Fruit fly (Drosophila melanogaster) whole organism, embryonic: ENCODE results near the gene Kpc1.

Experiments
- Antp ChIP-seq: fragments of 200-800 bp; sonication (Bioruptor generic); optimal IDR thresholded peaks from 3 replicates; lab custom pipeline; 2016; ENCODE audit warnings: missing biosample characterization, missing genetic modification characterization
- CG10267 ChIP-seq: fragments of 200-800 bp; sonication (Bioruptor generic); optimal IDR thresholded peaks from 2 replicates; lab custom pipeline; 2018; ENCODE audit warnings: missing biosample characterization, mild to moderate bottlenecking, missing genetic modification characterization, moderate library complexity
- CG10274 ChIP-seq: fragments of 200-800 bp; sonication (Bioruptor generic); optimal IDR thresholded peaks from 3 replicates; lab custom pipeline; 2017; ENCODE audit warnings: missing biosample characterization, mild to moderate bottlenecking, missing genetic modification characterization
- CG10321 ChIP-seq: fragments of 200-800 bp; sonication (Bioruptor generic); IDR thresholded peaks from 2 replicates; pipeline ENCODE4 v1.3.6; 2022; ENCODE audit warnings: missing biosample characterization, missing genetic modification characterization
- CG10543 ChIP-seq: fragments of 200-800 bp; sonication (Bioruptor generic); optimal IDR thresholded peaks from 3 replicates; lab custom pipeline; 2017; ENCODE audit warnings: missing biosample characterization, mild to moderate bottlenecking, missing genetic modification characterization, moderate library complexity
- CG11695 ChIP-seq: fragments of 200-800 bp; sonication (Bioruptor generic); IDR thresholded peaks from 3 replicates; pipeline ENCODE4 v1.3.6; 2022; ENCODE audit warnings: missing biosample characterization, missing genetic modification characterization
- CG12155 ChIP-seq: fragments of 200-800 bp; sonication (Bioruptor generic); optimal IDR thresholded peaks from 3 replicates; lab custom pipeline; 2016; ENCODE audit warnings: missing biosample characterization, missing genetic modification characterization
- CG13775 ChIP-seq: fragments of 200-800 bp; sonication (Bioruptor generic); optimal IDR thresholded peaks from 3 replicates; lab custom pipeline; 2017; ENCODE audit warnings: missing biosample characterization, mild to moderate bottlenecking, missing genetic modification characterization
- CG15601 ChIP-seq: fragments of 200-800 bp; sonication (Bioruptor generic); optimal IDR thresholded peaks from 3 replicates; lab custom pipeline; 2019; ENCODE audit warnings: missing biosample characterization, mild to moderate bottlenecking, missing genetic modification characterization, moderate library complexity
- CG1603 ChIP-seq: fragments of 200-800 bp; sonication (Bioruptor generic); optimal IDR thresholded peaks from 2 replicates; lab custom pipeline; 2019; ENCODE audit warnings: missing biosample characterization, mild to moderate bottlenecking, missing genetic modification characterization, moderate library complexity
- CG16813 ChIP-seq: fragments of 200-800 bp; sonication (Bioruptor generic); IDR thresholded peaks from 3 replicates; pipeline ENCODE4 v1.3.6; 2022; ENCODE audit warnings: missing biosample characterization, missing genetic modification characterization; ENCODE audit not compliant: partially characterized antibody
- CG18011 ChIP-seq: fragments of 200-800 bp; sonication (Bioruptor generic); optimal IDR thresholded peaks from 2 replicates; lab custom pipeline; 2017; ENCODE audit warnings: missing biosample characterization, missing genetic modification characterization, mild to moderate bottlenecking, moderate library complexity, missing genotype
- CG30020 ChIP-seq: fragments of 200-800 bp; optimal IDR thresholded peaks from 2 replicates; lab custom pipeline; 2019; ENCODE audit warnings: missing biosample characterization, mild to moderate bottlenecking, missing genetic modification characterization, moderate library complexity
- CG30431 ChIP-seq: fragments of 200-800 bp; sonication (Bioruptor generic); optimal IDR thresholded peaks from 2 replicates; lab custom pipeline; 2017; ENCODE audit warnings: missing biosample characterization, missing genetic modification characterization
- CG31365 ChIP-seq: fragments of 200-800 bp; sonication (Bioruptor generic); optimal IDR thresholded peaks from 2 replicates; lab custom pipeline; 2018; ENCODE audit warnings: missing biosample characterization, mild to moderate bottlenecking, missing genetic modification characterization
- CG3281 ChIP-seq: fragments of 200-800 bp; sonication (Bioruptor generic); optimal IDR thresholded peaks from 3 replicates; lab custom pipeline; 2017; ENCODE audit warnings: missing biosample characterization, mild to moderate bottlenecking, missing genetic modification characterization
- CG33213 ChIP-seq: fragments of 200-800 bp; sonication (Bioruptor generic); optimal IDR thresholded peaks from 3 replicates; lab custom pipeline; 2016; ENCODE audit warnings: missing biosample characterization, missing genetic modification characterization
- CG34224 ChIP-seq: fragments of 200-800 bp; sonication (Bioruptor generic); IDR thresholded peaks from 3 replicates; pipeline ENCODE4 v1.3.6; 2022; ENCODE audit warnings: missing biosample characterization, missing genetic modification characterization; ENCODE audit not compliant: partially characterized antibody
- CG3838 ChIP-seq: fragments of 200-800 bp; sonication (Bioruptor generic); optimal IDR thresholded peaks from 3 replicates; lab custom pipeline; 2016; ENCODE audit warnings: missing biosample characterization, missing genetic modification characterization
- CG3995 ChIP-seq: fragments of 200-800 bp; sonication (Bioruptor generic); optimal IDR thresholded peaks from 3 replicates; lab custom pipeline; 2016; ENCODE audit warnings: missing biosample characterization, missing genetic modification characterization
- CG7271 ChIP-seq: fragments of 200-800 bp; sonication (Bioruptor generic); optimal IDR thresholded peaks from 2 replicates; lab custom pipeline; 2018; ENCODE audit warnings: missing biosample characterization, mild to moderate bottlenecking, missing genetic modification characterization, moderate library complexity
- CG8478 ChIP-seq: fragments of >200 bp; optimal IDR thresholded peaks from 2 replicates; lab custom pipeline; 2018
- CG9797 ChIP-seq: fragments of 200-800 bp; sonication (Bioruptor generic); optimal IDR thresholded peaks from 3 replicates; lab custom pipeline; 2018; ENCODE audit warnings: missing biosample characterization, mild to moderate bottlenecking, missing genetic modification characterization
- CTCF ChIP-seq: fragments of 200-800 bp; sonication (Bioruptor generic); optimal IDR thresholded peaks from 2 replicates; lab custom pipeline; 2017; ENCODE audit warnings: missing biosample characterization, mild to moderate bottlenecking, missing genetic modification characterization, moderate library complexity
- Camta ChIP-seq: fragments of 200-800 bp; sonication (Bioruptor generic); optimal IDR thresholded peaks from 2 replicates; lab custom pipeline; 2016; ENCODE audit warnings: missing biosample characterization, missing genetic modification characterization
- GATAe ChIP-seq: fragments of 200-800 bp; sonication (Bioruptor generic); conservative IDR thresholded peaks from 2 replicates; pipeline ENCODE4 v1.3.6; 2022; ENCODE audit warnings: missing biosample characterization, missing genetic modification characterization
- HmgZ ChIP-seq: fragments of 200-800 bp; sonication (Bioruptor generic); optimal IDR thresholded peaks from 2 replicates; lab custom pipeline; 2018; ENCODE audit warnings: missing biosample characterization, mild to moderate bottlenecking, missing genetic modification characterization
- Hr39 ChIP-seq: fragments of >200 bp; optimal IDR thresholded peaks from 2 replicates; lab custom pipeline; 2017
- MESR4 ChIP-seq: fragments of 200-800 bp; sonication (Bioruptor generic); optimal IDR thresholded peaks from 2 replicates; lab custom pipeline; 2018; ENCODE audit warnings: missing biosample characterization, mild to moderate bottlenecking, missing genetic modification characterization, moderate library complexity
- Nf-YA ChIP-seq: fragments of 200-800 bp; sonication (Bioruptor generic); IDR thresholded peaks from 2 replicates; pipeline ENCODE4 v1.3.6; 2022; ENCODE audit warnings: missing biosample characterization, missing genetic modification characterization
- Stat92E ChIP-seq, 3 experiments: fragments of >200 bp in 2 of 3; fragments of 200-800 bp in 1 of 3; sonication (Bioruptor generic) in 1 of 3; optimal IDR thresholded peaks; 2 replicates each; lab custom pipeline; 2017 to 2019; ENCODE audit warnings: missing biosample characterization in 3 of 3, missing genetic modification characterization in 3 of 3, mild to moderate bottlenecking in 1 of 3, moderate library complexity in 1 of 3
- ase ChIP-seq: fragments of 200-800 bp; sonication (Bioruptor generic); IDR thresholded peaks from 3 replicates; pipeline ENCODE4 v1.3.6; 2022; ENCODE audit warnings: missing biosample characterization, missing genetic modification characterization
- btn ChIP-seq: fragments of 200-800 bp; sonication (Bioruptor generic); optimal IDR thresholded peaks from 2 replicates; lab custom pipeline; 2016; ENCODE audit warnings: missing biosample characterization, missing genetic modification characterization
- cg ChIP-seq: fragments of 200-800 bp; sonication (Bioruptor generic); optimal IDR thresholded peaks from 3 replicates; lab custom pipeline; 2019; ENCODE audit warnings: missing biosample characterization, mild to moderate bottlenecking, missing genetic modification characterization, moderate library complexity
- chinmo ChIP-seq: fragments of 200-800 bp; sonication (Bioruptor generic); IDR thresholded peaks from 4 replicates; pipeline ENCODE4 v1.3.6; 2022; ENCODE audit warnings: missing biosample characterization, missing genetic modification characterization; ENCODE audit not compliant: partially characterized antibody
- ci ChIP-seq: fragments of 200-800 bp; sonication (Bioruptor generic); IDR thresholded peaks from 3 replicates; pipeline ENCODE4 v1.3.6; 2022; ENCODE audit warnings: missing biosample characterization, missing genetic modification characterization
- croc ChIP-seq: fragments of 200-800 bp; sonication (Bioruptor generic); conservative IDR thresholded peaks from 3 replicates; pipeline ENCODE4 v1.3.6; 2022; ENCODE audit warnings: missing biosample characterization, missing genetic modification characterization
- da ChIP-seq: fragments of 200-800 bp; sonication (Bioruptor generic); optimal IDR thresholded peaks from 2 replicates; lab custom pipeline; 2016; ENCODE audit warnings: missing biosample characterization, missing genetic modification characterization
- gem ChIP-seq: fragments of 200-800 bp; sonication (Bioruptor generic); optimal IDR thresholded peaks from 2 replicates; lab custom pipeline; 2019; ENCODE audit warnings: missing biosample characterization, mild to moderate bottlenecking, missing genetic modification characterization, moderate library complexity
- insv ChIP-seq, 2 experiments: fragments of 200-800 bp; sonication (Bioruptor generic); optimal IDR thresholded peaks; 3 replicates each; lab custom pipeline; 2016 to 2018; ENCODE audit warnings: missing biosample characterization in 2 of 2, missing genetic modification characterization in 2 of 2
- mam ChIP-seq: fragments of 200-800 bp; sonication (Bioruptor generic); optimal IDR thresholded peaks from 3 replicates; lab custom pipeline; 2016; ENCODE audit warnings: missing biosample characterization, missing genetic modification characterization
- org-1 ChIP-seq: fragments of 200-800 bp; sonication (Bioruptor generic); optimal IDR thresholded peaks from 2 replicates; lab custom pipeline; 2017; ENCODE audit warnings: missing biosample characterization, missing genetic modification characterization
- otp ChIP-seq: fragments of 200-800 bp; sonication (Bioruptor generic); IDR thresholded peaks from 3 replicates; pipeline ENCODE4, ENCODE4 v1.3.6; 2022; ENCODE audit warnings: missing biosample characterization, missing genetic modification characterization
- psq ChIP-seq: fragments of 200-800 bp; sonication (Bioruptor generic); optimal IDR thresholded peaks from 2 replicates; lab custom pipeline; 2017; ENCODE audit warnings: missing biosample characterization, missing genetic modification characterization
- schlank ChIP-seq: fragments of 200-800 bp; sonication (Bioruptor generic); optimal IDR thresholded peaks from 2 replicates; lab custom pipeline; 2018; ENCODE audit warnings: missing biosample characterization, mild to moderate bottlenecking, missing genetic modification characterization
- so ChIP-seq: fragments of 200-800 bp; sonication (Bioruptor generic); IDR thresholded peaks from 3 replicates; pipeline ENCODE4 v1.3.6; 2022; ENCODE audit warnings: missing biosample characterization, missing genetic modification characterization
- sug ChIP-seq: fragments of 200-800 bp; optimal IDR thresholded peaks from 2 replicates; lab custom pipeline; 2019; ENCODE audit warnings: missing biosample characterization, mild to moderate bottlenecking, missing genetic modification characterization, moderate library complexity
- twi ChIP-seq: fragments of 200-800 bp; optimal IDR thresholded peaks from 2 replicates; lab custom pipeline; 2019; ENCODE audit warnings: missing biosample characterization, mild to moderate bottlenecking, missing genetic modification characterization, moderate library complexity
- vfl ChIP-seq: fragments of 200-800 bp; sonication (Bioruptor generic); optimal IDR thresholded peaks from 2 replicates; lab custom pipeline; 2016; ENCODE audit warnings: missing biosample characterization, missing genetic modification characterization

Gene Kpc1

DNA sequence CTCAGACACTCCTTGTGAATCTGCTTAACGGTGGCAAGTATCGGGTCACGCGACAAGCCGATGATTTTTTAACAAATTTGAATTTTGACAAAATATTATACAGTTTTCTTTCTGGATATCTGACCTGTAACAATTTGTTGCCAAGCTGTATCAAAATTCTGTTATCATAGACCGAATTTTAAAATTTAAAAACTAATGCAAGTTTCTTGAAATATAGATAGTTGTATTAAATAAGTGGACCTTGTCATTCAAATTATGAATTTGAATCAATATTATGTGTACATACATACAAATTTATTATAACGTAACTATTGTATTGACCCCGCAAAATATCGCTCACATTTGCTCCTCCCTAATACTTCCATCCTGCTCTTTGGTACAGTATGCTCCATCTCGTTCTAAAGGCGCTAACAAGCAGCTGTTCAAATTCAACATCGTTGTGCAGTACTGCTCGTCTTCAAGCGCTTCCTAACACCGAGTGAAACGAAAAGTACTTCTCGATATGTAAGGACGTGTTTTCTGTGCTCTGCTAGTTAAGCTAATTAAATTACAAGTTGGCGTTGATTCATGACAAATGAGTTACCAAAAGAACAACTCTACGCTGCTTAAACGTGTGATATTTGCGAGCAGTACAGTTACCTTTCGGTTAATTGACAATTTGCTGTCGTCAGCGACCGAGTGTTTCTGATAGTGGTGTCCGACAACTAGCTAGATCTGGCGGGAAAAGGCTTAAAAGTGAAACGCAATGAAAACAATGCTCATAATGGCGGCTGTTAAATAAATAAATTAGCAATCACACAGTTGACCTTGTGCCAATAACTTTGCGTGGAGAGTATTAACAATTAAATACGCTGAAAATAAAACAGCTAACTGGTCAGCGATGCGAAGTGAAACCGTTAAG, at the start of gene Kpc1, which contains the start of gene CG42542 (continued):
- TF ChIP-seq ci (GFP tag; lab: Robert Waterston, UW) (peak; percentile 74), schlank (tag; lab: Kevin White, UChicago) (peak; percentile 33), CG7271 (no peak), psq (GFP tag; lab: Kevin White, UChicago) (peak; percentile 50), HmgZ (tag; lab: Kevin White, UChicago) (peak; percentile 84), ase (GFP tag; lab: Robert Waterston, UW) (peak; percentile 66), Camta (GFP tag; lab: Kevin White, UChicago) (no peak), gem (tag; lab: Kevin White, UChicago) (no peak), CG8478 (lab: Kevin White, UChicago) (peak; percentile 85), CG11695 (GFP tag; lab: Robert Waterston, UW) (no peak), CG31365 (tag; lab: Kevin White, UChicago) (no peak), twi (tag; lab: Kevin White, UChicago) (peak; percentile 48), insv (GFP tag; optimal IDR thresholded peaks at IDR 0.05; lab: Kevin White, UChicago) (peak in 1 of 2 experiments; percentile 29), otp (peak; percentile 67; the same call in 1 of the 3 replicates), CG34224 (peak; percentile 92; the same call in 2 of the 3 replicates), CG33213 (peak; percentile 54), Antp (GFP tag; lab: Kevin White, UChicago) (peak; percentile 49), CTCF (GFP tag; lab: Kevin White, UChicago) (peak; percentile 22), CG10274 (GFP tag; lab: Kevin White, UChicago) (no peak), vfl (GFP tag; lab: Kevin White, UChicago) (peak; percentile 63), Nf-YA (GFP tag; lab: Robert Waterston, UW) (no peak), cg (GFP tag; lab: Kevin White, UChicago) (no peak), CG10543 (GFP tag; lab: Kevin White, UChicago) (peak; percentile 74), CG9797 (GFP tag; lab: Kevin White, UChicago) (peak; percentile 36), chinmo (GFP tag; lab: Robert Waterston, UW) (peak; percentile 88; the same call in 2 of the 4 replicates), da (GFP tag; lab: Kevin White, UChicago) (peak; percentile 86), Stat92E (GFP tag; optimal IDR thresholded peaks at IDR 0.05; lab: Kevin White, UChicago) (no peak), CG1603 (peak; percentile 70), GATAe (GFP tag; lab: Robert Waterston, UW) (no peak), Hr39 (lab: Kevin White, UChicago) (no peak), so (GFP tag; lab: Robert Waterston, UW) (peak; percentile 56; the same call in 1 of the 3 replicates), CG10267 (tag; lab: Kevin White, UChicago) (peak; percentile 94), croc (peak; percentile 33; the same call in 2 of the 3 replicates), CG3281 (GFP tag; lab: Kevin White, UChicago) (peak; percentile 10), CG18011 (GFP tag; lab: Kevin White, UChicago) (peak; percentile 41), CG30431 (GFP tag; lab: Kevin White, UChicago) (peak; percentile 47), CG10321 (peak; percentile 86), org-1 (GFP tag; lab: Kevin White, UChicago) (peak; percentile 9), btn (GFP tag; lab: Kevin White, UChicago) (peak; percentile 16), CG3995 (GFP tag; lab: Kevin White, UChicago) (peak; percentile 64), CG13775 (peak; percentile 81), mam (GFP tag; lab: Kevin White, UChicago) (peak; percentile 71), CG16813 (GFP tag; lab: Robert Waterston, UW) (peak; percentile 92), CG3838 (GFP tag; lab: Kevin White, UChicago) (peak; percentile 4), MESR4 (GFP tag; lab: Kevin White, UChicago) (peak; percentile 84), sug (tag; lab: Kevin White, UChicago) (peak; percentile 63), CG30020 (peak; percentile 54), CG15601 (tag; lab: Kevin White, UChicago) (peak; percentile 37), CG12155 (peak; percentile 74)
